Worm (Caenorhabditis elegans) whole organism, L4/young adult: ENCODE results near the gene srw-7.

Experiments used
- W03F9.2 ChIP-seq: fragments of 150-350 bp; optimal IDR thresholded peaks from 2 replicates; lab custom pipeline; 2014; ENCODE audit warnings: missing biosample characterization, missing genetic modification characterization
- dao-5 ChIP-seq: sonication (generic microtip); optimal IDR thresholded peaks from 2 replicates; lab custom pipeline; 2016; ENCODE audit warnings: missing genotype, missing genetic modification characterization, moderate library complexity, missing compliant biosample characterization
- him-1 ChIP-seq: sonication (generic microtip); optimal IDR thresholded peaks from 2 replicates; lab custom pipeline; 2016; ENCODE audit warnings: missing genotype, missing genetic modification reagents, missing genetic modification characterization, missing compliant biosample characterization

DNA sequence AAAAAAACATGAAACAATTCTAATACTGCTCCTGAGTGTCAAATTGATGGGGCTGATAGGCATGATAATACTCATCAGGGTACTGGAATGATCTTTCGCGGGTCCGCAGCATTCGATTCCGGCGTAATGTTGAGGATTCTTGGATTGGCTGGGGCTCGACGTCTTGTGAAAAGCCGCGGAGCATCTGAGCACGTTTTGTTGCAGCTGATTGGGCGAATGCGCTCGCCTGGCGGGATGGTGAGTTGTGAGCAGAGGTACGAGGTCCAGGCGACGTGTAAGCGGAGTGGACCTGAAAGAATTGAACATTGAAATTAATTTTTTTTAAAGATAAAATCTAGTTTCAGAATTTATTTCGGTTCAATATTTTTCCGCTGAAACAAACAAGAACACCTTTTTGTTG, 7.9 kb downstream of the srw-7 start:
- TF ChIP-seq W03F9.2 (tag; lab: Kevin White, UChicago) (no peak), dao-5 (tag; lab: Kevin White, UChicago) (no peak), him-1 (tag; lab: Kevin White, UChicago) (no peak)
